Worm (Caenorhabditis elegans) whole organism, L3 larva: ENCODE data around the gene ZK1055.2.
A peak's percentile ranks its signal among the peaks of the same experiment; 100 is the strongest.

Experiments
- ceh-82 ChIP-seq: fragments of 150-350 bp; optimal IDR thresholded peaks from 2 replicates; lab custom pipeline; 2014; ENCODE audit warnings: missing biosample characterization, missing genetic modification characterization
- elt-2 ChIP-seq: sonication (generic microtip); optimal IDR thresholded peaks from 2 replicates; lab custom pipeline; 2016; ENCODE audit warnings: missing genetic modification reagents, mild to moderate bottlenecking, missing genetic modification characterization, missing compliant biosample characterization
- fos-1 ChIP-seq: fragments of 150-350 bp; optimal IDR thresholded peaks from 2 replicates; lab custom pipeline; 2014; ENCODE audit warnings: missing biosample characterization, missing genetic modification characterization
- jun-1 ChIP-seq: fragments of 150-350 bp; optimal IDR thresholded peaks from 2 replicates; lab custom pipeline; 2014; ENCODE audit warnings: missing biosample characterization, missing genetic modification reagents, missing genetic modification characterization
- mdl-1 ChIP-seq: fragments of 150-350 bp; optimal IDR thresholded peaks from 2 replicates; lab custom pipeline; 2014; ENCODE audit warnings: missing biosample characterization, missing genetic modification characterization
- nfya-1 ChIP-seq: sonication (generic microtip); optimal IDR thresholded peaks from 2 replicates; lab custom pipeline; 2017; ENCODE audit warnings: missing genetic modification characterization, mild to moderate bottlenecking, missing compliant biosample characterization, antibody characterized with exemption, moderate library complexity; ENCODE audit not compliant: insufficient read depth
- nhr-11 ChIP-seq: fragments of 150-350 bp; optimal IDR thresholded peaks from 2 replicates; lab custom pipeline; 2014; ENCODE audit warnings: missing biosample characterization, missing genetic modification characterization
- nhr-12 ChIP-seq: fragments of 150-350 bp; optimal IDR thresholded peaks from 2 replicates; lab custom pipeline; 2014; ENCODE audit warnings: missing biosample characterization, missing genetic modification characterization
- nhr-23 ChIP-seq: fragments of 150-350 bp; optimal IDR thresholded peaks from 2 replicates; lab custom pipeline; 2014; ENCODE audit warnings: missing biosample characterization, missing genetic modification reagents, missing genetic modification characterization
- nhr-237 ChIP-seq: fragments of 150-350 bp; optimal IDR thresholded peaks from 2 replicates; lab custom pipeline; 2014; ENCODE audit warnings: missing biosample characterization, missing genetic modification characterization
- snpc-4 ChIP-seq: fragments of 150-350 bp; optimal IDR thresholded peaks from 2 replicates; lab custom pipeline; 2014; ENCODE audit warnings: missing biosample characterization, missing genetic modification characterization
- ztf-11 ChIP-seq: fragments of 150-350 bp; optimal IDR thresholded peaks from 2 replicates; lab custom pipeline; 2014; ENCODE audit warnings: missing biosample characterization, missing genetic modification characterization

DNA sequence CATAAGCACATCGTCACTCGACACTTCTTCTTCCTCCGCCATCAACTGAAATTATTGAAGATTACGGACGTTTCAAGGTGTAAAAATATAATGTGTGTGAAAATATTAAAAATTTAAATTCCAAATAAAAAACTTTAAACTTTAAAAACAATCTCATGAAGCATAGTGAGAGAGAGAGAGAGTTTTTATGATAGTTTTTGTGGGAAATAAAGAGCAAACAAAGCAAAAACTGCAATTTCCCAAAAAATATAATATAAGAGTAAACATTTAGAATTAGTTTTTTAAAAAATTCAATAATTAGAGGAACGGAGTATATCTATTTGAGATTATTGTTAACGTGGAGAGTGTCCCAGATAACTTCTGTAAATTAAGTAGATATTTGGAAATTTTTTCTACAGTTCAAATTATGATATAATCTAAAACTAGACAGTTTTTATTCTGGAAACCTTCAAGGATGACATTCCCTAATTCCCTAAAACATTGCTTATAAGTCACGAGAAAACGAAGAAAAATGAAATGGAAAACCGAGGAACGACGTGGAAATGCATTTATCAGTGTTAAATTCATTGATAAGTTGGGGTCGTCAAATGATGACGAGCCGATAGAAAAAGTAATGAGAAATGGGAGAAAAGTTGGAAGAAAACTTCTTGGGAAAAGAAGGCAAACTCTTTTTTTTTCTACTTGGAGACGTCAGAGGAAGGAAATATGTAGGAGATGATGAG lies 43.8 kb upstream of the ZK1055.2 start, which contains the start of gene dre-1:
- no peak for TF ChIP-seq nfya-1 (tag; lab: Kevin White, UChicago)
- TF ChIP-seq ztf-11 (tag; lab: Kevin White, UChicago) = no peak
- TF ChIP-seq nhr-237 (tag; lab: Kevin White, UChicago) = no peak
- no peak for TF ChIP-seq mdl-1 (tag; lab: Kevin White, UChicago)
- TF ChIP-seq jun-1 (tag; lab: Kevin White, UChicago) = no peak
- TF ChIP-seq ceh-82 (tag; lab: Kevin White, UChicago) = no peak
- no peak for TF ChIP-seq snpc-4
- no peak for TF ChIP-seq nhr-12
- no peak for TF ChIP-seq fos-1 (tag; lab: Kevin White, UChicago)
- TF ChIP-seq nhr-23 (tag; lab: Kevin White, UChicago) = no peak
- TF ChIP-seq elt-2 (tag; lab: Kevin White, UChicago) = peak; percentile 67
- TF ChIP-seq nhr-11 (tag; lab: Kevin White, UChicago) = no peak
